Fruit fly (Drosophila melanogaster) whole organism, prepupa: ENCODE data around the gene f.

Source experiments
- Eip93F ChIP-seq: fragments of 200-800 bp; sonication (Bioruptor generic); optimal IDR thresholded peaks from 2 replicates; lab custom pipeline; 2016; ENCODE audit warnings: missing biosample characterization, mild to moderate bottlenecking, missing genetic modification characterization
- eg ChIP-seq: fragments of 200-800 bp; sonication (Bioruptor generic); IDR thresholded peaks from 3 replicates; pipeline ENCODE4 v1.3.6; 2022; ENCODE audit warnings: missing biosample characterization, missing genetic modification characterization
- lz ChIP-seq: fragments of 200-800 bp; sonication (Bioruptor generic); optimal IDR thresholded peaks from 3 replicates; lab custom pipeline; 2016; ENCODE audit warnings: missing biosample characterization, missing genetic modification characterization
- salr ChIP-seq, 2 experiments: fragments of 200-800 bp; sonication (Bioruptor generic); optimal IDR thresholded peaks; 3 replicates each; lab custom pipeline; 2016 to 2018; ENCODE audit warnings: missing biosample characterization in 2 of 2, missing genetic modification characterization in 2 of 2, mild to moderate bottlenecking in 1 of 2

dm6 chrX:17294169-17294833 is 61.6 kb downstream of the f start:
- TF ChIP-seq Eip93F (GFP tag; lab: Kevin White, UChicago) (no peak), salr (GFP tag; optimal IDR thresholded peaks at IDR 0.05; lab: Kevin White, UChicago) (no peak), eg (GFP tag; lab: Robert Waterston, UW) (no peak), lz (no peak)
